Fruit fly (Drosophila melanogaster): ENCODE measurements around the gene Mtch.

DNA sequence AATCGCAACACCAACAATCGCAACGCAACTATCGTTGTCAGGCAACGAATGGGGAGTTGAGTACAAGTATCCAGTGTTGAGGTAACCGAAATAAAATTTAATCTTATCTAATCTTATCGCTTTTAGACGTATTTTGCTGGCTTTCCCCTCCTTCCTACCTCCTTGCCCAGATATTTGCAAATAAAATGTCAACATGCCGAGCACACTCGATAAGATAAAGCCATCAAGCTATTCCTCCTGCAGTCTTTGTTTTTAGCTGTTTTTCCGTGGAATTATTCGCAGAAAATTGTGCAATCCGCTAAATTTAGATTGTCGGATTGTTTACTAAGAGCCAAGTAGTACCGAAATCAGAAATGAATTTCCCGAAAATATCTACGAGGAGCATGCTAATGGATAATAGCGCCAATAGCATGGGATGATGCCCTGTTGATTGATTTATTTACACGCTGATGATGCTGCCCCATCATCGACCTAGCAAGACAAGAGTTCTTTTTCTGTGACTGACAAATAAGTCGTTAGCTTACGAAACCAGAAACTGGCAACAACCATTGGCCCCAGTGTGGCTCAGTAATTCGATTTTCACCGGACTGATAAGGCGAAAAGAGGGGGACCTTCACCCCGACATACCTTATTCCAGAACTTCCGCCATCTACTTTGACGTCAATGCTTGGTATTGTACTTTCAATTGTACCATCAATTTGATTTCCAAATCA, 27.7 kb upstream of the Mtch start:
- TF ChIP-seq CG8632 (GFP tag; optimal IDR thresholded peaks at IDR 0.05): no peak
- peak; percentile 63 for TF ChIP-seq Eip78C (GFP tag)
- TF ChIP-seq Sox102F (GFP tag; optimal IDR thresholded peaks at IDR 0.05): no peak
- no peak for TF ChIP-seq CG1621 (tag; optimal IDR thresholded peaks at IDR 0.05)
- TF ChIP-seq CG11902 (GFP tag; optimal IDR thresholded peaks at IDR 0.05): no peak
- no peak for TF ChIP-seq Smox (GFP tag; optimal IDR thresholded peaks at IDR 0.05)

All from whole organism, prepupa.